Fruit fly (Drosophila melanogaster) whole organism, embryonic: ENCODE data around the gene CG1951.
A peak's percentile ranks its signal among the peaks of the same experiment; 100 is the strongest.

Experiments
- Antp ChIP-seq: fragments of 200-800 bp; sonication (Bioruptor generic); optimal IDR thresholded peaks from 3 replicates; lab custom pipeline; 2016; ENCODE audit warnings: missing biosample characterization, missing genetic modification characterization
- Awh ChIP-seq: fragments of 200-800 bp; sonication (Bioruptor generic); IDR thresholded peaks from 2 replicates; pipeline ENCODE4, ENCODE4 v1.3.6; 2022; ENCODE audit warnings: missing biosample characterization, missing genetic modification characterization
- B-H2 ChIP-seq: fragments of 200-800 bp; sonication (Bioruptor generic); optimal IDR thresholded peaks from 2 replicates; lab custom pipeline; 2018; ENCODE audit warnings: missing biosample characterization, mild to moderate bottlenecking, missing genetic modification characterization
- Bdp1 ChIP-seq: fragments of 200-800 bp; sonication (Bioruptor generic); optimal IDR thresholded peaks from 3 replicates; lab custom pipeline; 2016; ENCODE audit warnings: missing biosample characterization, missing genetic modification characterization
- CG11695 ChIP-seq: fragments of 200-800 bp; sonication (Bioruptor generic); IDR thresholded peaks from 3 replicates; pipeline ENCODE4 v1.3.6; 2022; ENCODE audit warnings: missing biosample characterization, missing genetic modification characterization
- CG11723 ChIP-seq: fragments of 200-800 bp; sonication (Bioruptor generic); optimal IDR thresholded peaks from 2 replicates; lab custom pipeline; 2017; ENCODE audit warnings: missing biosample characterization, mild to moderate bottlenecking, missing genetic modification characterization
- CG12219 ChIP-seq: fragments of 200-800 bp; sonication (Bioruptor generic); optimal IDR thresholded peaks from 3 replicates; lab custom pipeline; 2018; ENCODE audit warnings: missing biosample characterization, mild to moderate bottlenecking, missing genetic modification characterization
- CG1233 ChIP-seq: fragments of 200-800 bp; sonication (Bioruptor generic); optimal IDR thresholded peaks from 4 replicates; lab custom pipeline; 2018; ENCODE audit warnings: missing biosample characterization, mild to moderate bottlenecking, missing genetic modification characterization
- CG12942 ChIP-seq: fragments of 200-800 bp; sonication (Bioruptor generic); optimal IDR thresholded peaks from 3 replicates; lab custom pipeline; 2016; ENCODE audit warnings: missing biosample characterization, missing genetic modification characterization
- CG14014 ChIP-seq: fragments of 200-800 bp; sonication (Bioruptor generic); IDR thresholded peaks from 2 replicates; pipeline ENCODE4 v1.3.6; 2022; ENCODE audit warnings: missing biosample characterization, missing genetic modification characterization
- CG15601 ChIP-seq: fragments of 200-800 bp; sonication (Bioruptor generic); optimal IDR thresholded peaks from 3 replicates; lab custom pipeline; 2019; ENCODE audit warnings: missing biosample characterization, mild to moderate bottlenecking, missing genetic modification characterization, moderate library complexity
- CG18011 ChIP-seq: fragments of 200-800 bp; sonication (Bioruptor generic); optimal IDR thresholded peaks from 2 replicates; lab custom pipeline; 2017; ENCODE audit warnings: missing biosample characterization, missing genetic modification characterization, mild to moderate bottlenecking, moderate library complexity, missing genotype
- CG30020 ChIP-seq: fragments of 200-800 bp; optimal IDR thresholded peaks from 2 replicates; lab custom pipeline; 2019; ENCODE audit warnings: missing biosample characterization, mild to moderate bottlenecking, missing genetic modification characterization, moderate library complexity
- CG34224 ChIP-seq: fragments of 200-800 bp; sonication (Bioruptor generic); IDR thresholded peaks from 3 replicates; pipeline ENCODE4 v1.3.6; 2022; ENCODE audit warnings: missing biosample characterization, missing genetic modification characterization; ENCODE audit not compliant: partially characterized antibody
- CG4617 ChIP-seq: fragments of 200-800 bp; sonication (Bioruptor generic); optimal IDR thresholded peaks from 3 replicates; lab custom pipeline; 2016; ENCODE audit warnings: missing biosample characterization, missing genetic modification characterization, borderline replicate concordance
- CG6175 ChIP-seq: fragments of 200-800 bp; sonication (Bioruptor generic); IDR thresholded peaks from 3 replicates; pipeline ENCODE4 v1.3.6; 2022; ENCODE audit warnings: missing biosample characterization, missing genetic modification characterization
- CG6854 ChIP-seq: fragments of 200-800 bp; sonication (Bioruptor generic); optimal IDR thresholded peaks from 3 replicates; lab custom pipeline; 2017; ENCODE audit warnings: missing biosample characterization, mild to moderate bottlenecking, missing genetic modification characterization
- CoRest ChIP-seq: fragments of 200-800 bp; sonication (Bioruptor generic); optimal IDR thresholded peaks from 3 replicates; lab custom pipeline; 2018; ENCODE audit warnings: missing biosample characterization, mild to moderate bottlenecking, missing genetic modification characterization, moderate library complexity
- Deaf1 ChIP-seq: fragments of 200-800 bp; optimal IDR thresholded peaks from 3 replicates; lab custom pipeline; 2019; ENCODE audit warnings: missing biosample characterization, mild to moderate bottlenecking, missing genetic modification characterization, moderate library complexity
- Ets65A ChIP-seq: fragments of 200-800 bp; sonication (Bioruptor generic); peaks from one replicate; lab custom pipeline; 2016; ENCODE audit warnings: missing biosample characterization, missing genetic modification characterization
- HLH54F ChIP-seq: fragments of 200-800 bp; sonication (Bioruptor generic); optimal IDR thresholded peaks from 3 replicates; lab custom pipeline; 2016; ENCODE audit warnings: missing biosample characterization, missing genetic modification characterization
- Hmx ChIP-seq: fragments of 200-800 bp; sonication (Bioruptor generic); optimal IDR thresholded peaks from 2 replicates; lab custom pipeline; 2016; ENCODE audit warnings: missing biosample characterization, missing genetic modification characterization
- Lhr ChIP-seq: fragments of 200-800 bp; sonication (Bioruptor generic); optimal IDR thresholded peaks from 3 replicates; lab custom pipeline; 2017; ENCODE audit warnings: mild to moderate bottlenecking, missing biosample characterization, missing genetic modification reagents, missing genetic modification characterization
- MBD-R2 ChIP-seq: fragments of 200-800 bp; sonication (Bioruptor generic); IDR thresholded peaks from 2 replicates; pipeline ENCODE4 v1.3.6; 2022; ENCODE audit warnings: missing biosample characterization, missing genetic modification characterization
- MTF-1 ChIP-seq: fragments of 200-800 bp; sonication (Bioruptor generic); optimal IDR thresholded peaks from 2 replicates; lab custom pipeline; 2018; ENCODE audit warnings: missing biosample characterization, mild to moderate bottlenecking, missing genetic modification characterization, borderline replicate concordance
- Nf-YA ChIP-seq: fragments of 200-800 bp; sonication (Bioruptor generic); IDR thresholded peaks from 2 replicates; pipeline ENCODE4 v1.3.6; 2022; ENCODE audit warnings: missing biosample characterization, missing genetic modification characterization
- Nf-YB ChIP-seq: fragments of 200-800 bp; sonication (Bioruptor generic); optimal IDR thresholded peaks from 3 replicates; lab custom pipeline; 2019; ENCODE audit warnings: missing biosample characterization, mild to moderate bottlenecking, missing genetic modification characterization, moderate library complexity
- Ravus ChIP-seq: fragments of 200-800 bp; sonication (Bioruptor generic); IDR thresholded peaks from 2 replicates; pipeline ENCODE4 v1.3.6; 2022; ENCODE audit warnings: missing biosample characterization, missing genetic modification characterization
- bcd ChIP-seq: fragments of 200-800 bp; sonication (Bioruptor generic); optimal IDR thresholded peaks from 2 replicates; lab custom pipeline; 2017; ENCODE audit warnings: missing biosample characterization, mild to moderate bottlenecking, missing genetic modification characterization
- dm ChIP-seq: fragments of 200-800 bp; sonication (Bioruptor generic); optimal IDR thresholded peaks from 3 replicates; lab custom pipeline; 2016; ENCODE audit warnings: missing biosample characterization, missing genetic modification characterization
- dpn ChIP-seq, 2 experiments: fragments of 200-800 bp; sonication (Bioruptor generic); optimal IDR thresholded peaks; 3 replicates each; lab custom pipeline; 2016; ENCODE audit warnings: missing biosample characterization in 2 of 2, missing genetic modification characterization in 2 of 2
- dysf ChIP-seq: fragments of 200-800 bp; sonication (Bioruptor generic); IDR thresholded peaks from 3 replicates; pipeline ENCODE4 v1.3.6; 2022; ENCODE audit warnings: missing biosample characterization, missing genetic modification characterization
- ems ChIP-seq: fragments of 200-800 bp; sonication (Bioruptor generic); optimal IDR thresholded peaks from 3 replicates; lab custom pipeline; 2016; ENCODE audit warnings: missing biosample characterization, missing genetic modification characterization
- en ChIP-seq: fragments of 200-800 bp; sonication (Bioruptor generic); optimal IDR thresholded peaks from 2 replicates; lab custom pipeline; 2016; ENCODE audit warnings: missing biosample characterization, missing genetic modification characterization
- gfzf ChIP-seq: fragments of 200-800 bp; sonication (Bioruptor generic); optimal IDR thresholded peaks from 2 replicates; lab custom pipeline; 2016; ENCODE audit warnings: missing biosample characterization, mild to moderate bottlenecking, missing genetic modification characterization, moderate library complexity
- ham ChIP-seq: fragments of 200-800 bp; sonication (Bioruptor generic); IDR thresholded peaks from 2 replicates; pipeline ENCODE4 v1.3.6; 2022; ENCODE audit warnings: missing biosample characterization, missing genetic modification characterization
- ind ChIP-seq: fragments of 200-800 bp; sonication (Bioruptor generic); optimal IDR thresholded peaks from 3 replicates; lab custom pipeline; 2016; ENCODE audit warnings: missing biosample characterization, missing genetic modification characterization
- insv ChIP-seq, 2 experiments: fragments of 200-800 bp; sonication (Bioruptor generic); optimal IDR thresholded peaks; 3 replicates each; lab custom pipeline; 2016 to 2018; ENCODE audit warnings: missing biosample characterization in 2 of 2, missing genetic modification characterization in 2 of 2
- kay ChIP-seq: fragments of 200-800 bp; sonication (Bioruptor generic); optimal IDR thresholded peaks from 2 replicates; lab custom pipeline; 2016; ENCODE audit warnings: missing biosample characterization, missing genetic modification characterization
- lilli ChIP-seq: fragments of 200-800 bp; sonication (Bioruptor generic); optimal IDR thresholded peaks from 3 replicates; lab custom pipeline; 2016; ENCODE audit warnings: missing biosample characterization, missing genetic modification characterization
- nerfin-1 ChIP-seq: fragments of 200-800 bp; sonication (Bioruptor generic); optimal IDR thresholded peaks from 3 replicates; lab custom pipeline; 2019; ENCODE audit warnings: missing biosample characterization, mild to moderate bottlenecking, missing genetic modification characterization, moderate library complexity
- onecut ChIP-seq: fragments of 200-800 bp; sonication (Bioruptor generic); IDR thresholded peaks from 2 replicates; pipeline ENCODE4 v1.3.6; 2022; ENCODE audit warnings: missing biosample characterization, missing genetic modification characterization
- pan ChIP-seq, 4 experiments: fragments of >200 bp in 3 of 4; fragments of 200-800 bp in 1 of 4; sonication (Bioruptor generic) in 1 of 4; optimal IDR thresholded peaks in 3 of 4; IDR thresholded peaks in 1 of 4; 2 replicates each; pipeline versions ENCODE4 v1.3.6 to Lab custom; 2017 to 2022; ENCODE audit warnings: missing biosample characterization in 2 of 4, missing genetic modification characterization in 2 of 4, mixed read lengths in 1 of 4
- pb ChIP-seq: fragments of 200-800 bp; sonication (Bioruptor generic); optimal IDR thresholded peaks from 3 replicates; lab custom pipeline; 2016; ENCODE audit warnings: missing biosample characterization, missing genetic modification characterization
- ranshi ChIP-seq: fragments of 200-800 bp; sonication (Bioruptor generic); IDR thresholded peaks from 2 replicates; pipeline ENCODE4 v1.3.6; 2022; ENCODE audit warnings: missing biosample characterization, missing genetic modification characterization
- sd ChIP-seq: fragments of 200-800 bp; sonication (Bioruptor generic); optimal IDR thresholded peaks from 3 replicates; lab custom pipeline; 2018; ENCODE audit warnings: missing biosample characterization, mild to moderate bottlenecking, missing genetic modification characterization, moderate library complexity
- stc ChIP-seq: fragments of 200-800 bp; sonication (Bioruptor generic); IDR thresholded peaks from 2 replicates; pipeline ENCODE4 v1.3.6; 2022; ENCODE audit warnings: missing biosample characterization, missing genetic modification characterization
- zen2 ChIP-seq: fragments of 200-800 bp; sonication (Bioruptor generic); IDR thresholded peaks from 3 replicates; pipeline ENCODE4 v1.3.6; 2022; ENCODE audit warnings: missing biosample characterization, missing genetic modification characterization; ENCODE audit not compliant: partially characterized antibody
- zfh2 ChIP-seq: fragments of 200-800 bp; sonication (Bioruptor generic); optimal IDR thresholded peaks from 2 replicates; lab custom pipeline; 2016; ENCODE audit warnings: missing biosample characterization, missing genetic modification characterization

The CG1951 gene

DNA sequence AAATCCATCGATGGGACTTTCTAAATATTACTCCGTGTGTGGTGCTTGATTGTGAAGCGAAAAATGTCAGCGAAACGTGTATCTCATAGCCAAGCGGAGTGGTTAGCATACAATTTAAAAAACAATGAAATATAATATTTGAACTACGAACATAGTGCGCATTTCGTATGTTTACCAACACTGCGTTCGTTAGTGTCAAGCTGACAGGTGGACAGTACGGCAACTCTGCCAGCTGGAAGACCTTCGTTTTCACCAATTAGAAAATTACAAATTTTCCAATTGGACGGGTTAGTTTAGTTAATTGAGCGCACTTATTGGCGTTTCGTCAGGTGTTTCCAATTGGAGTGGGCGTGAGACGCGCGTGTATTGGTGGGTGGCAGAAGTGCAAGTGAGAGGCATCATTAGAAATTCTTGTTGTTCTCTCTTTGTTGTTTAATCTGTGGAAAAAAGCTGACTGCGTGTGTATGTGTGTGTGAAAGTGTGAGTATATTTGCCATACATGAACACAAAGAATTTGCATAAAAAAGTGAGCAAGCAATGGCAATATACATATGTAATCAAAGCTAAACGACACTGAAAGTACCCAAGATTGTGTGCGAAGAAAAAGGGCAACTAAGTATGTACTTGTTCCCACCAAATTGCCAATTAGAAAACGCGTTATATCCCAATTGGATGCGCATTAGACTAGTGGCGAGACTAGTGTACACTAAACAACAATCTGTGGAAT is 12.8 kb downstream of the CG1951 start (continued):
- TF ChIP-seq HLH54F (GFP tag; lab: Kevin White, UChicago), result peak; percentile 55
- TF ChIP-seq CG30020 (tag; lab: Kevin White, UChicago), result no peak
- TF ChIP-seq dysf (GFP tag; lab: Robert Waterston, UW), result 0 out of 3 replicates have a peak, but pooled peaks have one; percentile 8
- peak; percentile 15 for TF ChIP-seq Ets65A (GFP tag; lab: Kevin White, UChicago)
- peak; percentile 65 for TF ChIP-seq B-H2
- TF ChIP-seq CG12219, result no peak
- TF ChIP-seq dm (GFP tag; lab: Kevin White, UChicago), result peak; percentile 47
- no peak for TF ChIP-seq Deaf1 (tag; lab: Kevin White, UChicago)
- peak; percentile 9 for TF ChIP-seq en (GFP tag; lab: Kevin White, UChicago)
- TF ChIP-seq CG11695 (GFP tag; lab: Robert Waterston, UW), result no peak
- TF ChIP-seq CoRest, result peak; percentile 34
- TF ChIP-seq pb (GFP tag; lab: Kevin White, UChicago), result no peak
- peak; percentile 20; the same call in 1 of the 2 replicates for TF ChIP-seq CG14014 (GFP tag; lab: Robert Waterston, UW)
- TF ChIP-seq Lhr (GFP tag; lab: Kevin White, UChicago), result peak; percentile 34
- TF ChIP-seq MTF-1, result no peak
- peak; percentile 10 for TF ChIP-seq Antp
- TF ChIP-seq Nf-YB (GFP tag; lab: Kevin White, UChicago), result peak; percentile 54
- TF ChIP-seq Ravus, result no peak
- TF ChIP-seq bcd (GFP tag; lab: Kevin White, UChicago), result peak; percentile 7
- no peak for TF ChIP-seq ranshi
- TF ChIP-seq Bdp1 (GFP tag; lab: Kevin White, UChicago), result peak; percentile 9
- peak; percentile 41 for TF ChIP-seq CG4617 (GFP tag; lab: Kevin White, UChicago)
- peak; percentile 39 for TF ChIP-seq ind (GFP tag; lab: Kevin White, UChicago)
- TF ChIP-seq sd (tag; lab: Kevin White, UChicago), result peak; percentile 29
- TF ChIP-seq CG1233, result peak; percentile 15
- TF ChIP-seq zfh2, result peak; percentile 32
- peak; percentile 99 for TF ChIP-seq insv (GFP tag; optimal IDR thresholded peaks at IDR 0.05; lab: Kevin White, UChicago)
- no peak for TF ChIP-seq pan (optimal IDR thresholded peaks at IDR 0.05; lab: Kevin White, UChicago)
- peak in 1 of 2 experiments; percentile 13 for TF ChIP-seq pan (GFP tag; optimal IDR thresholded peaks at IDR 0.05 in 1 of 2, IDR thresholded peaks at IDR 0.05 in 1 of 2)
- no peak for TF ChIP-seq CG6854
- peak; percentile 8; the same call in 1 of the 3 replicates for TF ChIP-seq CG34224 (GFP tag; lab: Robert Waterston, UW)
- TF ChIP-seq CG6175, result no peak
- peak; percentile 38 for TF ChIP-seq CG18011 (GFP tag; lab: Kevin White, UChicago)
- TF ChIP-seq, all 482 proteins: peak for 163

- no peak for TF ChIP-seq lilli (GFP tag; lab: Kevin White, UChicago)
- no peak for TF ChIP-seq Hmx (GFP tag; lab: Kevin White, UChicago)
- TF ChIP-seq ems (GFP tag; lab: Kevin White, UChicago), result no peak
- no peak for TF ChIP-seq Nf-YA (GFP tag; lab: Robert Waterston, UW)
- TF ChIP-seq kay (GFP tag; lab: Kevin White, UChicago), result no peak
- TF ChIP-seq gfzf, result no peak
- no peak for TF ChIP-seq zen2
- TF ChIP-seq CG15601 (tag; lab: Kevin White, UChicago), result no peak
- TF ChIP-seq nerfin-1 (tag; lab: Kevin White, UChicago), result peak; percentile 61
- TF ChIP-seq Awh (GFP tag; lab: Robert Waterston, UW), result peak; percentile 48; the same call in 1 of the 2 replicates
- TF ChIP-seq CG11695 (GFP tag; lab: Robert Waterston, UW), result peak; percentile 86
- peak in 1 of 2 experiments; percentile 72 for TF ChIP-seq dpn (GFP tag; optimal IDR thresholded peaks at IDR 0.05; lab: Kevin White, UChicago)
- TF ChIP-seq CG11723 (GFP tag; lab: Kevin White, UChicago), result no peak
- no peak for TF ChIP-seq ham (GFP tag; lab: Robert Waterston, UW)
- peak; percentile 49 for TF ChIP-seq CG12942
- no peak for TF ChIP-seq onecut (GFP tag; lab: Robert Waterston, UW)
- no peak for TF ChIP-seq MBD-R2
- TF ChIP-seq Nf-YB (GFP tag; lab: Kevin White, UChicago), result no peak
- TF ChIP-seq stc (GFP tag; lab: Robert Waterston, UW), result peak; percentile 57
Observed at dm6 chr3R:29040526-29041195, 13.6 kb downstream of the CG1951 start.
